Worm (Caenorhabditis elegans) whole organism, L3 larva: ENCODE results near the gene rpn-1.

Source experiments
- mdl-1 ChIP-seq: fragments of 150-350 bp; optimal IDR thresholded peaks from 2 replicates; lab custom pipeline; 2014; ENCODE audit warnings: missing biosample characterization, missing genetic modification characterization
- unc-62 ChIP-seq: fragments of 150-350 bp; sonication (generic microtip); optimal IDR thresholded peaks from 4 replicates; lab custom pipeline; 2014; ENCODE audit warnings: missing biosample characterization, missing genetic modification reagents, missing genetic modification characterization

ce11 chrIV:6925520-6925919, 15.8 kb upstream of the rpn-1 start:
- TF ChIP-seq unc-62 (GFP tag; lab: Kevin White, UChicago) = no peak
- no peak for TF ChIP-seq mdl-1 (tag; lab: Kevin White, UChicago)
